Worm (Caenorhabditis elegans): Measurements from ENCODE around the gene dod-17.

Gene dod-17

DNA sequence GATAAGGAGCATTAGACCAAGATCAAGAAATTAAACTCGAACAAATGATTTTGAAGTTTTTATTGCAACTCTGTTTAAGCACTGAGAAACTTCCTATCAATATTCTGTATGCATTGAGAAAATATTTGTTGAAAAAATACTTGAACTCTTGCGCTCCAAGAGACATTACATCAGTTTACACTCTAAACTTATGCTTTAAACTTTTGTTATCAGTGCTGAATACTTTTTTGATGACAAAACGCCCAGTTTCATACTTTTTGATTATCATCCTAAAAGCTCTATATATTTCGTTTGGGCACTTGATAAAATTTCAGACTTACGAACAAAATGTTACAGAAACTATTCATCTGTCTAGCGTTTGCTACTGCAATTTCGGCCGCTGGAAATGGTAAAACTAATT is at the start of gene dod-17:
Gene dod-17, plus strand, starts transcription at position 323 of the 400 bp plus-strand sequence.
- TF ChIP-seq T22C8.4 (GFP tag; IDR thresholded peaks at IDR 0.05) (no peak), tab-1 (GFP tag; IDR thresholded peaks at IDR 0.05) (no peak), ztf-29 (GFP tag; IDR thresholded peaks at IDR 0.05) (no peak), cog-1 (tag; optimal IDR thresholded peaks at IDR 0.05) (no peak), ztf-23 (GFP tag; IDR thresholded peaks at IDR 0.05) (no peak), klf-2 (GFP tag; conservative IDR thresholded peaks at IDR 0.05) (no peak), ref-1 (GFP tag; conservative IDR thresholded peaks at IDR 0.05) (no peak), med-1 (GFP tag; optimal IDR thresholded peaks at IDR 0.05; ENCODE audit: insufficient read depth) (no peak), flt-1 (GFP tag; IDR thresholded peaks at IDR 0.05) (no peak)

ce11 chrIV:12926639-12927038 is 49.5 kb upstream of the dod-17 start, which contains the start of gene srlf-5:
Gene srlf-5 (minus strand): TSS chrIV:12926739.
- TF ChIP-seq T22C8.4 (GFP tag; IDR thresholded peaks at IDR 0.05) (no peak), flt-1 (GFP tag; IDR thresholded peaks at IDR 0.05) (no peak), klf-2 (GFP tag; conservative IDR thresholded peaks at IDR 0.05) (no peak), tab-1 (GFP tag; IDR thresholded peaks at IDR 0.05) (no peak), cog-1 (tag; optimal IDR thresholded peaks at IDR 0.05) (no peak), ztf-23 (GFP tag; IDR thresholded peaks at IDR 0.05) (no peak), ref-1 (GFP tag; conservative IDR thresholded peaks at IDR 0.05) (no peak), ztf-29 (GFP tag; IDR thresholded peaks at IDR 0.05) (no peak)

- TF ChIP-seq med-1 (GFP tag; optimal IDR thresholded peaks at IDR 0.05; ENCODE audit: insufficient read depth) (no peak), T22C8.4 (GFP tag; IDR thresholded peaks at IDR 0.05) (no peak), cog-1 (tag; optimal IDR thresholded peaks at IDR 0.05) (no peak), klf-2 (GFP tag; conservative IDR thresholded peaks at IDR 0.05) (no peak), tab-1 (GFP tag; IDR thresholded peaks at IDR 0.05) (no peak), ref-1 (GFP tag; conservative IDR thresholded peaks at IDR 0.05) (no peak), ztf-29 (GFP tag; IDR thresholded peaks at IDR 0.05) (no peak), flt-1 (GFP tag; IDR thresholded peaks at IDR 0.05) (no peak), ztf-23 (GFP tag; IDR thresholded peaks at IDR 0.05) (no peak)
These were observed 39.8 kb upstream of the dod-17 start, which contains the start of the genes cld-1 and dod-21 for ce11 chrIV:12936221-12936776. Gene cld-1 (minus strand): TSS chrIV:12936271. Gene dod-21 (plus strand): TSS chrIV:12936738.

DNA sequence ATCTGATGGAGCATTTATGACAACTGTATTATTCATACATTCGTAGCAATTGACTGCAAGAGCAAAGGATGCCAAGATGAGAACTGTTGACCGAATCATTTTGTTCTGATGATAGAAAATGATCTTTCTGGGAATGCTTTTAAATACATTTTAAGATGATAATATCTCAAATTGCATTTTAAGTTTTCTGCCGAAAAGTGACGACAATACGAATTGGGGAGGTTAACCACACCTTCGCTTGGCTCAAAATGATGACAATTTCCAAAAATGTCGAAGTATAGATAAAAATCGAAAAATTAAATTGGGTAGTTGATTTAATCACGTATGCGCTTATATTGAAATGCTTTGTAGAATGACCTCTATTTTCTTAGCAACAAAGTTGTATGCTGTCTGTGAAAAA is 34.8 kb upstream of the dod-17 start, which contains the start of gene dod-24:
Gene dod-24, minus strand, starts transcription at position 101 of the 400 bp plus-strand sequence.
- no peak for TF ChIP-seq flt-1 (GFP tag; IDR thresholded peaks at IDR 0.05)
- TF ChIP-seq T22C8.4 (GFP tag; IDR thresholded peaks at IDR 0.05): no peak
- no peak for TF ChIP-seq med-1 (GFP tag; optimal IDR thresholded peaks at IDR 0.05; ENCODE audit: insufficient read depth)
- TF ChIP-seq cog-1 (tag; optimal IDR thresholded peaks at IDR 0.05): no peak
- TF ChIP-seq ztf-29 (GFP tag; IDR thresholded peaks at IDR 0.05): no peak
- no peak for TF ChIP-seq tab-1 (GFP tag; IDR thresholded peaks at IDR 0.05)
- no peak for TF ChIP-seq klf-2 (GFP tag; conservative IDR thresholded peaks at IDR 0.05)
- no peak for TF ChIP-seq ztf-23 (GFP tag; IDR thresholded peaks at IDR 0.05)
- TF ChIP-seq ref-1 (GFP tag; conservative IDR thresholded peaks at IDR 0.05): no peak

ce11 chrIV:12942633-12943032 is 33.5 kb upstream of the dod-17 start, which contains the start of gene dct-19:
Gene dct-19 (plus strand): TSS chrIV:12942933.
- no peak for TF ChIP-seq flt-1 (GFP tag; IDR thresholded peaks at IDR 0.05)
- TF ChIP-seq cog-1 (tag; optimal IDR thresholded peaks at IDR 0.05): no peak
- TF ChIP-seq T22C8.4 (GFP tag; IDR thresholded peaks at IDR 0.05): no peak
- TF ChIP-seq tab-1 (GFP tag; IDR thresholded peaks at IDR 0.05): no peak
- no peak for TF ChIP-seq ref-1 (GFP tag; conservative IDR thresholded peaks at IDR 0.05)
- TF ChIP-seq ztf-23 (GFP tag; IDR thresholded peaks at IDR 0.05): no peak

- TF ChIP-seq ztf-29 (GFP tag; IDR thresholded peaks at IDR 0.05): no peak
- no peak for TF ChIP-seq tab-1 (GFP tag; IDR thresholded peaks at IDR 0.05)
- no peak for TF ChIP-seq flt-1 (GFP tag; IDR thresholded peaks at IDR 0.05)
- TF ChIP-seq klf-2 (GFP tag; conservative IDR thresholded peaks at IDR 0.05): no peak
- TF ChIP-seq T22C8.4 (GFP tag; IDR thresholded peaks at IDR 0.05): no peak
- no peak for TF ChIP-seq ref-1 (GFP tag; conservative IDR thresholded peaks at IDR 0.05)
- no peak for TF ChIP-seq ztf-23 (GFP tag; IDR thresholded peaks at IDR 0.05)
- no peak for TF ChIP-seq med-1 (GFP tag; optimal IDR thresholded peaks at IDR 0.05; ENCODE audit: insufficient read depth)
- no peak for TF ChIP-seq cog-1 (tag; optimal IDR thresholded peaks at IDR 0.05)
These were observed 29.6 kb upstream of the dod-17 start, which contains the start of gene F55G11.1 for ce11 chrIV:12946488-12946887. Gene F55G11.1 (minus strand): TSS chrIV:12946588.

DNA sequence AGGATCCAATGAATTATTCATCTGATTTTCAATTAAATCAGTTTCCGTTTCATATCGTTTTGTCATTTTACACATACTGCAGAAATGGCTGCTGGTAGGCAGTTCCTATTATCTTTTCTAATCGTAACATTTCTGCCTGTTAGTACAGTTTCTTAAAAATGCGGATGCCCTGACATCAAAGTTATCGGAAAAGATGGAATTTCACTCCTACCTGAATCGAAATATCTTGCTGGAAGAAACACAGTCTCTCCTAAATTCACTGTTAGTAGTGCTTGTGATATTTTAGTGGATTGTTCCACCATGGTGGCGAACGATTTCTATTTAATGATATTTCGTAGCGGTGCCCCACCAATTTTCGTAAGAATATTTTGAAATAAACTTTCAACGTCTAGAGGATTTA is 27.6 kb upstream of the dod-17 start, which contains the start of gene F55G11.10:
Gene F55G11.10, plus strand, starts transcription at position 301 of the 400 bp plus-strand sequence.
- TF ChIP-seq ref-1 (GFP tag; conservative IDR thresholded peaks at IDR 0.05) (no peak), tab-1 (GFP tag; IDR thresholded peaks at IDR 0.05) (no peak), T22C8.4 (GFP tag; IDR thresholded peaks at IDR 0.05) (no peak), med-1 (GFP tag; optimal IDR thresholded peaks at IDR 0.05; ENCODE audit: insufficient read depth) (no peak), ztf-29 (GFP tag; IDR thresholded peaks at IDR 0.05) (no peak), klf-2 (GFP tag; conservative IDR thresholded peaks at IDR 0.05) (no peak), cog-1 (tag; optimal IDR thresholded peaks at IDR 0.05) (no peak), ztf-23 (GFP tag; IDR thresholded peaks at IDR 0.05) (no peak)

DNA sequence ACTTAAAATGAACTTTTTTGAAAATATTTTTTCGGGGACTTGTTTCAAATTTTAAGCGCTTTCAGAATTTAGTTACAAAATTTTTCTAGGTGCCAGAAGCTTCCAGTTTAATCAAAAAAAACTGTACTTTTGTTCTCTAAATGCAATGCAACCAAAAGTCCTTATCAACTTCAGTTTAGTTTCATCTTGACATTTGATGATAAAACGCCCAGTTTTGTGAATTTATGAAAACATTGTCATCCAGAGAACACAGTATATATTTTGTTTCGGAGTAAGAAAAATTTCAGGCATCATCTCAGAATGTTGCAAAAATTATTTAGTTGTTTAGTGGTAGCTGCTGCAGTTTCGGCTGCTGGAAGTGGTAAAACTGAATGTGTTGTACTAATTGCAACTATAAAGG is 18.4 kb upstream of the dod-17 start, which contains the start of gene F55G11.6:
Gene F55G11.6, plus strand, starts transcription at position 301 of the 400 bp plus-strand sequence.
- TF ChIP-seq tab-1 (GFP tag; IDR thresholded peaks at IDR 0.05) (no peak), ref-1 (GFP tag; conservative IDR thresholded peaks at IDR 0.05) (no peak), T22C8.4 (GFP tag; IDR thresholded peaks at IDR 0.05) (no peak), klf-2 (GFP tag; conservative IDR thresholded peaks at IDR 0.05) (no peak), flt-1 (GFP tag; IDR thresholded peaks at IDR 0.05) (no peak), ztf-23 (GFP tag; IDR thresholded peaks at IDR 0.05) (no peak), cog-1 (tag; optimal IDR thresholded peaks at IDR 0.05) (no peak)

DNA sequence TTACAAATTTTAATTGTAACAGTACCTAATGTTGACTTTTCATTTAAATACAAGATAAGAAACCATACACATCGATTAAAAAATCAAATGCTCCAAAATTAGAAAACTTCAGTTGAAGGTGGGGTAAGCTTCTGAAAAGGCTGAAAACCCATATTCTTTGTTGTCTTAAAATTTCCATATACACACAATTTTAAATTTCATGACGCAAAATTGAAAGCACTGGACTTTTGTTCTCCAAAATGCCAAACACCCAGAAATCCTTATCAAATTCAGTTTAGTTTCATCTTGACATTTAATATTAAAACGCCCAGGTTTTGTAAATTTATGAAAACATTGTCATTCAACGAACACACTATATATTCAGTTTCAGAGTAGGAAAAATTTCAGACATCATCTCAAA is 16.0 kb upstream of the dod-17 start, which contains the start of gene F55G11.7:
Gene F55G11.7, plus strand, starts transcription at position 301 of the 400 bp plus-strand sequence.
- TF ChIP-seq ztf-29 (GFP tag; IDR thresholded peaks at IDR 0.05) (no peak), ref-1 (GFP tag; conservative IDR thresholded peaks at IDR 0.05) (no peak), klf-2 (GFP tag; conservative IDR thresholded peaks at IDR 0.05) (no peak), T22C8.4 (GFP tag; IDR thresholded peaks at IDR 0.05) (no peak), med-1 (GFP tag; optimal IDR thresholded peaks at IDR 0.05; ENCODE audit: insufficient read depth) (no peak), flt-1 (GFP tag; IDR thresholded peaks at IDR 0.05) (no peak), tab-1 (GFP tag; IDR thresholded peaks at IDR 0.05) (no peak), ztf-23 (GFP tag; IDR thresholded peaks at IDR 0.05) (no peak)
